Fruit fly (Drosophila melanogaster): Measurements from ENCODE around the gene Atu.

DNA sequence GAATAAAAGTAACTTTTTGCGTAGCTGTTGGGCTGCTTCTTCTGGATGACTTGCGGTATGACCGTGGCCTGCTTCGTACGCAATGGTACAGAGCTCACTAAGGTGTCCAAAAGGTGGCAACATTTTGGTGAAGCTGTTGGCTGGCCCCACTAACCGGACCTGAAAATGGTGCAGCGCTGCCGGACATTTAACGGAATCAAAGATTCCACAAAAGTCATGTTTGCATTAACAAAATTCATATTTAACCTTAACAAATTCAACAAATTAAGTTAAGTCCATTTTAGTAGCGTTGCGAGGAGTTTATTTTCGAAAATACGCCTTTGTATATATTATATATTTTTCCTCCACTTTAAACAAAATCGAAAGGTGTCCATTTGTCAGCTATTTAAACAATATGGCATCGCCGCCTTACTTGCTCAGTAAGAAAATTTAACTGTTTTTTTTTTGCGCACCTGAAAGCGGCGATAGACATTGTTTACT, 12.1 kb upstream of the Atu start, which contains the start of the genes kra and SecS:
- no peak for TF ChIP-seq N (GFP tag; optimal IDR thresholded peaks at IDR 0.05)
- TF ChIP-seq OdsH (GFP tag; optimal IDR thresholded peaks at IDR 0.05): peak; percentile 56
- TF ChIP-seq Hr78 (GFP tag; optimal IDR thresholded peaks at IDR 0.05): no peak
- TF ChIP-seq psq (GFP tag; optimal IDR thresholded peaks at IDR 0.05): no peak
- peak; percentile 69 for TF ChIP-seq fru (GFP tag; optimal IDR thresholded peaks at IDR 0.05)
- TF ChIP-seq HLH106 (tag; optimal IDR thresholded peaks at IDR 0.05): peak; percentile 64
- TF ChIP-seq usp (GFP tag; optimal IDR thresholded peaks at IDR 0.05): no peak
- TF ChIP-seq tai (GFP tag; optimal IDR thresholded peaks at IDR 0.05): no peak
- TF ChIP-seq Dif (GFP tag; optimal IDR thresholded peaks at IDR 0.05; ENCODE audit: partially characterized antibody): peak; percentile 33
- TF ChIP-seq Sp1 (GFP tag; optimal IDR thresholded peaks at IDR 0.05): peak; percentile 64
- TF ChIP-seq dl (GFP tag; optimal IDR thresholded peaks at IDR 0.05; ENCODE audit: insufficient read depth in 1 of 2, partially characterized antibody in 2 of 2): no peak
- TF ChIP-seq GATAd (GFP tag; optimal IDR thresholded peaks at IDR 0.05): no peak

Data from whole organism, wandering third instar larva.